Fruit fly (Drosophila melanogaster): ENCODE data around the gene CG13482.

CG13482 gene

dm6 chr3L:14329042-14329441 lies at the start of gene CG13482:
Gene CG13482, plus strand, starts transcription at chr3L:14329346.
- TF ChIP-seq Dfd (GFP tag; optimal IDR thresholded peaks at IDR 0.05): peak; percentile 42
- no peak for TF ChIP-seq Rel (GFP tag; optimal IDR thresholded peaks at IDR 0.05)
- TF ChIP-seq Rel (tag; optimal IDR thresholded peaks at IDR 0.05): peak; percentile 95
- no peak for TF ChIP-seq fru (GFP tag; optimal IDR thresholded peaks at IDR 0.05)

- no peak for TF ChIP-seq pan (optimal IDR thresholded peaks at IDR 0.05)
- no peak for TF ChIP-seq rgr (GFP tag; optimal IDR thresholded peaks at IDR 0.05)
- no peak for TF ChIP-seq Dif (GFP tag; optimal IDR thresholded peaks at IDR 0.05; ENCODE audit: partially characterized antibody)
- no peak for TF ChIP-seq Hr83 (GFP tag; optimal IDR thresholded peaks at IDR 0.05; ENCODE audit: poor library complexity, severe bottlenecking)
- TF ChIP-seq dmrt93B (GFP tag; optimal IDR thresholded peaks at IDR 0.05): no peak
- no peak for TF ChIP-seq ey (GFP tag; optimal IDR thresholded peaks at IDR 0.05)
- TF ChIP-seq Abd-B (GFP tag; optimal IDR thresholded peaks at IDR 0.05): no peak
- no peak for TF ChIP-seq jim (GFP tag; optimal IDR thresholded peaks at IDR 0.05)
- TF ChIP-seq Rel (GFP tag; optimal IDR thresholded peaks at IDR 0.05): no peak
- no peak for TF ChIP-seq Rel (tag; optimal IDR thresholded peaks at IDR 0.05)
- TF ChIP-seq CG9705 (GFP tag; optimal IDR thresholded peaks at IDR 0.05): no peak
- no peak for TF ChIP-seq OdsH (GFP tag; optimal IDR thresholded peaks at IDR 0.05)
- no peak for TF ChIP-seq fru (GFP tag; optimal IDR thresholded peaks at IDR 0.05)
- no peak for TF ChIP-seq psq (GFP tag; optimal IDR thresholded peaks at IDR 0.05)
- no peak for TF ChIP-seq foxo (GFP tag; optimal IDR thresholded peaks at IDR 0.05)
- TF ChIP-seq Mio (GFP tag; optimal IDR thresholded peaks at IDR 0.05): no peak
These were observed 47.0 kb upstream of the CG13482 start for dm6 chr3L:14282139-14282538.

dm6 chr3L:14287832-14288231 lies 41.3 kb upstream of the CG13482 start:
- TF ChIP-seq CG32264 (GFP tag; optimal IDR thresholded peaks at IDR 0.05): no peak

dm6 chr3L:14296433-14296832 lies 32.7 kb upstream of the CG13482 start:
- TF ChIP-seq rgr (GFP tag; optimal IDR thresholded peaks at IDR 0.05): no peak
- no peak for TF ChIP-seq dsf (GFP tag; optimal IDR thresholded peaks at IDR 0.05; ENCODE audit: borderline replicate concordance)
- no peak for TF ChIP-seq ey (GFP tag; optimal IDR thresholded peaks at IDR 0.05)
- no peak for TF ChIP-seq GATAd (GFP tag; optimal IDR thresholded peaks at IDR 0.05)
- TF ChIP-seq Rel (GFP tag; optimal IDR thresholded peaks at IDR 0.05): no peak
- no peak for TF ChIP-seq Rel (tag; optimal IDR thresholded peaks at IDR 0.05)
- no peak for TF ChIP-seq sv (GFP tag; optimal IDR thresholded peaks at IDR 0.05)
- no peak for TF ChIP-seq lola (GFP tag; optimal IDR thresholded peaks at IDR 0.05)
- TF ChIP-seq Dif (GFP tag; optimal IDR thresholded peaks at IDR 0.05; ENCODE audit: partially characterized antibody): no peak
- TF ChIP-seq N (GFP tag; optimal IDR thresholded peaks at IDR 0.05): no peak
- no peak for TF ChIP-seq Hr78 (GFP tag; optimal IDR thresholded peaks at IDR 0.05)
- no peak for TF ChIP-seq pan (optimal IDR thresholded peaks at IDR 0.05)
- TF ChIP-seq psq (GFP tag; optimal IDR thresholded peaks at IDR 0.05): no peak

- TF ChIP-seq N (GFP tag; optimal IDR thresholded peaks at IDR 0.05) (no peak), CrebA (GFP tag; optimal IDR thresholded peaks at IDR 0.05; ENCODE audit: borderline replicate concordance) (peak; percentile 6), lola (GFP tag; optimal IDR thresholded peaks at IDR 0.05) (no peak), usp (GFP tag; optimal IDR thresholded peaks at IDR 0.05) (no peak), Jra (GFP tag; optimal IDR thresholded peaks at IDR 0.05) (no peak), Myc (optimal IDR thresholded peaks at IDR 0.05) (no peak), dmrt93B (GFP tag; optimal IDR thresholded peaks at IDR 0.05) (peak; percentile 35), Rel (GFP tag; optimal IDR thresholded peaks at IDR 0.05) (no peak), Rel (tag; optimal IDR thresholded peaks at IDR 0.05) (no peak), CG32264 (GFP tag; optimal IDR thresholded peaks at IDR 0.05) (peak; percentile 21), brk (GFP tag; optimal IDR thresholded peaks at IDR 0.05) (peak; percentile 15), tai (GFP tag; optimal IDR thresholded peaks at IDR 0.05) (no peak), fru (GFP tag; optimal IDR thresholded peaks at IDR 0.05) (peak; percentile 72), HLH106 (tag; optimal IDR thresholded peaks at IDR 0.05) (peak; percentile 67), sv (GFP tag; optimal IDR thresholded peaks at IDR 0.05) (no peak), psq (GFP tag; optimal IDR thresholded peaks at IDR 0.05) (peak; percentile 66), Vsx2 (GFP tag; optimal IDR thresholded peaks at IDR 0.05; ENCODE audit: partially characterized antibody) (no peak), foxo (GFP tag; optimal IDR thresholded peaks at IDR 0.05) (peak in 1 of 2 experiments; percentile 72), CG9705 (GFP tag; optimal IDR thresholded peaks at IDR 0.05) (no peak), dsf (GFP tag; optimal IDR thresholded peaks at IDR 0.05; ENCODE audit: borderline replicate concordance) (no peak), h (GFP tag; optimal IDR thresholded peaks at IDR 0.05) (peak; percentile 77), ey (GFP tag; optimal IDR thresholded peaks at IDR 0.05) (peak; percentile 62), Dif (GFP tag; optimal IDR thresholded peaks at IDR 0.05; ENCODE audit: partially characterized antibody) (no peak), br (GFP tag; optimal IDR thresholded peaks at IDR 0.05) (peak; percentile 49), GATAd (GFP tag; optimal IDR thresholded peaks at IDR 0.05) (no peak), Dfd (GFP tag; optimal IDR thresholded peaks at IDR 0.05) (no peak), dl (GFP tag; optimal IDR thresholded peaks at IDR 0.05; ENCODE audit: insufficient read depth in 1 of 2, partially characterized antibody in 2 of 2) (no peak), Hnf4 (GFP tag; optimal IDR thresholded peaks at IDR 0.05) (peak; percentile 56), Hr78 (GFP tag; optimal IDR thresholded peaks at IDR 0.05) (no peak), pan (optimal IDR thresholded peaks at IDR 0.05) (no peak), sage (GFP tag; optimal IDR thresholded peaks at IDR 0.05) (peak; percentile 13), rgr (GFP tag; optimal IDR thresholded peaks at IDR 0.05) (peak; percentile 65), woc (GFP tag; optimal IDR thresholded peaks at IDR 0.05) (peak; percentile 44), Mio (GFP tag; optimal IDR thresholded peaks at IDR 0.05) (no peak), jim (GFP tag; optimal IDR thresholded peaks at IDR 0.05) (no peak), OdsH (GFP tag; optimal IDR thresholded peaks at IDR 0.05) (peak; percentile 62)
These were observed 31.7 kb upstream of the CG13482 start for dm6 chr3L:14297482-14297881.

Data from whole organism, wandering third instar larva.